Fruit fly (Drosophila melanogaster) Kc167 (cell line): ENCODE measurements around the gene CG13403.

Experiments used
- Myc ChIP-seq: fragments of >200 bp; optimal IDR thresholded peaks from 2 replicates; lab custom pipeline; 2017; ENCODE audit warnings: missing external identifiers
- h ChIP-seq: fragments of >200 bp; optimal IDR thresholded peaks from 3 replicates; lab custom pipeline; 2018; ENCODE audit warnings: missing external identifiers
- insv ChIP-seq: fragments of >200 bp; optimal IDR thresholded peaks from 3 replicates; lab custom pipeline; 2018; ENCODE audit warnings: missing external identifiers
- psq ChIP-seq: fragments of >200 bp; optimal IDR thresholded peaks from 2 replicates; lab custom pipeline; 2017; ENCODE audit warnings: missing external identifiers

DNA sequence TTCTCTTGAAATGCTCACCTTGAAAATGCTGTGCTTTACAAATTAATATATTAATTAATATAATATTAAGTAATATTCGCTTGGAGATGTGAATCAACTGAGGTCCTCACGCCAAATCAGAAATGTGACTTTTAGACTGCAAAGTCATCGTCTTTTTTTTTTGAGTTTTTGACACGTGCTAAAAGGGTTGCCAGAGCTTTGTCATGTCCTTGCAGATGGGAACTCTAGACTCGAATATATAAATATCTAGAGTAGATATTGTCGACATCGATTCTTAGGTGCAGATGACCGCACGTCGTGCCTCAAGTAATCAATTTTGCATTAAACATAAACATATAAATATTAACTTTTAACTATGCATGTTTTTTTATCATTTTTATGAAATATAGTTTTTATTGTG lies 19.3 kb downstream of the CG13403 start, which contains the start of gene betaNACtes1:
- TF ChIP-seq h (lab: Kevin White, UChicago): no peak
- TF ChIP-seq Myc (lab: Kevin White, UChicago): no peak
- TF ChIP-seq psq (lab: Kevin White, UChicago): no peak
- TF ChIP-seq insv (lab: Kevin White, UChicago): no peak
